Worm (Caenorhabditis elegans) whole organism, late embryonic: ENCODE results near the gene F54B8.4.
"Not testable (repeated sequence)": the region's sequence is repeated elsewhere in the genome, so short reads cannot be mapped to it uniquely, and the experiment has no call there.

Experiments
- K09A11.1 ChIP-seq: sonication (generic microtip); optimal IDR thresholded peaks from 2 replicates; lab custom pipeline; 2017; ENCODE audit warnings: antibody characterized with exemption, mild to moderate bottlenecking, missing genetic modification characterization, missing compliant biosample characterization; ENCODE audit not compliant: insufficient read depth
- ceh-6 ChIP-seq: fragments of 200-800 bp; sonication (Bioruptor generic); optimal IDR thresholded peaks from 2 replicates; lab custom pipeline; 2018; ENCODE audit warnings: mild to moderate bottlenecking, missing genetic modification characterization, missing compliant biosample characterization
- hlh-13 ChIP-seq: fragments of 200-800 bp; sonication (Bioruptor generic); optimal IDR thresholded peaks from 2 replicates; lab custom pipeline; 2018; ENCODE audit warnings: mild to moderate bottlenecking, missing genetic modification characterization, missing compliant biosample characterization
- mec-3 ChIP-seq: sonication (generic microtip); optimal IDR thresholded peaks from 2 replicates; lab custom pipeline; 2016; ENCODE audit warnings: borderline replicate concordance, missing genetic modification characterization, missing compliant biosample characterization
- nhr-11 ChIP-seq: fragments of 150-350 bp; optimal IDR thresholded peaks from 2 replicates; lab custom pipeline; 2014; ENCODE audit warnings: missing biosample characterization, missing genetic modification characterization
- pha-4 ChIP-seq: fragments of 150-350 bp; optimal IDR thresholded peaks from 2 replicates; lab custom pipeline; 2018; ENCODE audit warnings: missing biosample characterization, missing genetic modification reagents, missing genetic modification characterization
- ztf-16 ChIP-seq: sonication (generic microtip); optimal IDR thresholded peaks from 2 replicates; lab custom pipeline; 2017; ENCODE audit warnings: missing genetic modification characterization, missing compliant biosample characterization

DNA sequence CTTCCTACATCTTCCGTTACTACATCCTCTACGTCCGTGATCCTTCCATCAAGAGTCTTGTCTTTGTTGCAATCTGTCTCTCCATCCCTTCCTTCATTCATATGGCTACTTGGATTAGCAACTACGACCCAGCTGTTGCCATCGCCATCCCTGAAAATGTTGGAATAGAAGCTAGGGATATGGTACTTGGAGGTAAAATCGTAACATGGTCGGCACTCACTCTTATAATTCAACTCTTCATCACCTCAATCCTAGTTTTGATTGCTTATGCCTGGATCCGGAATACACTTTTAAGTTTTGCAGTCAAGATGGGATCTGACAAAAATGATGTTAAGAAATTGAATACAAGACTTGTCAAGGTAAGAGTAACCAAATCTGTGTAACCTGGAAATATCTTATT is 12.4 kb upstream of the F54B8.4 start, which contains the start of gene T26E4.18:
- not testable (repeated sequence) for TF ChIP-seq mec-3 (tag; lab: Kevin White, UChicago); ceh-6 (GFP tag; lab: Kevin White, UChicago); pha-4 (tag; lab: Kevin White, UChicago); nhr-11; K09A11.1 (tag; lab: Kevin White, UChicago); ztf-16 (tag; lab: Kevin White, UChicago); hlh-13
